Fruit fly (Drosophila melanogaster) whole organism, embryonic: ENCODE results near the gene SrpRbeta.

ENCODE experiments used
- Asciz ChIP-seq: fragments of 200-800 bp; sonication (Bioruptor generic); optimal IDR thresholded peaks from 2 replicates; lab custom pipeline; 2017; ENCODE audit warnings: missing biosample characterization, mild to moderate bottlenecking, missing genetic modification characterization, missing genetic modification reagents
- Atf6 ChIP-seq: fragments of 200-800 bp; sonication (Bioruptor generic); IDR thresholded peaks from 2 replicates; pipeline ENCODE4 v1.3.6; 2022; ENCODE audit warnings: missing biosample characterization, missing genetic modification characterization
- B-H2 ChIP-seq: fragments of 200-800 bp; sonication (Bioruptor generic); optimal IDR thresholded peaks from 2 replicates; lab custom pipeline; 2018; ENCODE audit warnings: missing biosample characterization, mild to moderate bottlenecking, missing genetic modification characterization
- BEAF-32 ChIP-seq: fragments of 200-800 bp; sonication (Bioruptor generic); optimal IDR thresholded peaks from 3 replicates; lab custom pipeline; 2017; ENCODE audit warnings: missing biosample characterization, missing genetic modification characterization, mild to moderate bottlenecking, moderate library complexity, missing genetic modification reagents
- Bgb ChIP-seq: fragments of 200-800 bp; sonication (Bioruptor generic); IDR thresholded peaks from 2 replicates; pipeline ENCODE4 v1.3.6; 2022; ENCODE audit warnings: missing biosample characterization, missing genetic modification characterization; ENCODE audit not compliant: partially characterized antibody
- Blimp-1 ChIP-seq: fragments of 200-800 bp; sonication (Bioruptor generic); optimal IDR thresholded peaks from 3 replicates; lab custom pipeline; 2018; ENCODE audit warnings: missing biosample characterization, missing genetic modification characterization, mild to moderate bottlenecking, moderate library complexity, missing genetic modification reagents
- CG10267 ChIP-seq: fragments of 200-800 bp; sonication (Bioruptor generic); optimal IDR thresholded peaks from 2 replicates; lab custom pipeline; 2018; ENCODE audit warnings: missing biosample characterization, mild to moderate bottlenecking, missing genetic modification characterization, moderate library complexity
- CG13287 ChIP-seq: fragments of 200-800 bp; sonication (Bioruptor generic); IDR thresholded peaks from 2 replicates; pipeline ENCODE4 v1.3.6; 2022; ENCODE audit warnings: missing biosample characterization, missing genetic modification characterization; ENCODE audit not compliant: partially characterized antibody
- CG13624 ChIP-seq: fragments of 200-800 bp; sonication (Bioruptor generic); optimal IDR thresholded peaks from 2 replicates; lab custom pipeline; 2016; ENCODE audit warnings: missing biosample characterization, missing genetic modification characterization
- CG15479 ChIP-seq: fragments of 200-800 bp; sonication (Bioruptor generic); optimal IDR thresholded peaks from 3 replicates; lab custom pipeline; 2019; ENCODE audit warnings: missing biosample characterization, mild to moderate bottlenecking, missing genetic modification characterization, moderate library complexity
- CG15696 ChIP-seq: fragments of 200-800 bp; sonication (Bioruptor generic); optimal IDR thresholded peaks from 2 replicates; lab custom pipeline; 2019; ENCODE audit warnings: missing biosample characterization, mild to moderate bottlenecking, missing genetic modification characterization, moderate library complexity
- CG1603 ChIP-seq: fragments of 200-800 bp; sonication (Bioruptor generic); optimal IDR thresholded peaks from 2 replicates; lab custom pipeline; 2019; ENCODE audit warnings: missing biosample characterization, mild to moderate bottlenecking, missing genetic modification characterization, moderate library complexity
- CG16813 ChIP-seq: fragments of 200-800 bp; sonication (Bioruptor generic); IDR thresholded peaks from 3 replicates; pipeline ENCODE4 v1.3.6; 2022; ENCODE audit warnings: missing biosample characterization, missing genetic modification characterization; ENCODE audit not compliant: partially characterized antibody
- CG17361 ChIP-seq: fragments of 200-800 bp; sonication (Bioruptor generic); IDR thresholded peaks from 3 replicates; pipeline ENCODE4 v1.3.6; 2022; ENCODE audit warnings: missing biosample characterization, missing genetic modification characterization
- CG18262 ChIP-seq: fragments of 200-800 bp; optimal IDR thresholded peaks from 3 replicates; lab custom pipeline; 2019; ENCODE audit warnings: missing biosample characterization, mild to moderate bottlenecking, missing genetic modification characterization, moderate library complexity
- CG2116 ChIP-seq: fragments of 200-800 bp; sonication (Bioruptor generic); optimal IDR thresholded peaks from 3 replicates; lab custom pipeline; 2018; ENCODE audit warnings: missing biosample characterization, mild to moderate bottlenecking, missing genetic modification characterization
- CG2678 ChIP-seq: fragments of 200-800 bp; sonication (Bioruptor generic); optimal IDR thresholded peaks from 3 replicates; lab custom pipeline; 2019; ENCODE audit warnings: missing biosample characterization, mild to moderate bottlenecking, missing genetic modification characterization, moderate library complexity
- CG31388 ChIP-seq: fragments of 200-800 bp; sonication (Bioruptor generic); optimal IDR thresholded peaks from 2 replicates; lab custom pipeline; 2016; ENCODE audit warnings: missing biosample characterization, missing genetic modification characterization
- CG3995 ChIP-seq: fragments of 200-800 bp; sonication (Bioruptor generic); optimal IDR thresholded peaks from 3 replicates; lab custom pipeline; 2016; ENCODE audit warnings: missing biosample characterization, missing genetic modification characterization
- CG6175 ChIP-seq: fragments of 200-800 bp; sonication (Bioruptor generic); IDR thresholded peaks from 3 replicates; pipeline ENCODE4 v1.3.6; 2022; ENCODE audit warnings: missing biosample characterization, missing genetic modification characterization
- CG6791 ChIP-seq: fragments of 200-800 bp; sonication (Bioruptor generic); IDR thresholded peaks from 3 replicates; pipeline ENCODE4 v1.3.6; 2022; ENCODE audit warnings: missing biosample characterization, missing genetic modification characterization; ENCODE audit not compliant: partially characterized antibody
- CG7928 ChIP-seq: fragments of 200-800 bp; sonication (Bioruptor generic); optimal IDR thresholded peaks from 2 replicates; lab custom pipeline; 2017; ENCODE audit warnings: missing biosample characterization, mild to moderate bottlenecking, missing genetic modification characterization
- CG8281 ChIP-seq: fragments of 200-800 bp; sonication (Bioruptor generic); optimal IDR thresholded peaks from 2 replicates; lab custom pipeline; 2018; ENCODE audit warnings: missing biosample characterization, mild to moderate bottlenecking, missing genetic modification characterization, moderate library complexity
- CoRest ChIP-seq: fragments of 200-800 bp; sonication (Bioruptor generic); optimal IDR thresholded peaks from 3 replicates; lab custom pipeline; 2018; ENCODE audit warnings: missing biosample characterization, mild to moderate bottlenecking, missing genetic modification characterization, moderate library complexity
- Dek ChIP-seq: fragments of 200-800 bp; sonication (Bioruptor generic); optimal IDR thresholded peaks from 3 replicates; lab custom pipeline; 2019; ENCODE audit warnings: missing biosample characterization, mild to moderate bottlenecking, missing genetic modification characterization, moderate library complexity
- Dll ChIP-seq: fragments of 200-800 bp; sonication (Bioruptor generic); IDR thresholded peaks from 4 replicates; pipeline ENCODE4 v1.3.6; 2022; ENCODE audit warnings: missing biosample characterization, missing genetic modification characterization; ENCODE audit not compliant: partially characterized antibody
- Dref ChIP-seq: fragments of 200-800 bp; sonication (Bioruptor generic); IDR thresholded peaks from 2 replicates; pipeline ENCODE4 v1.3.6; 2022; ENCODE audit warnings: missing biosample characterization, missing genetic modification characterization
- E2f1 ChIP-seq: fragments of 200-800 bp; sonication (Bioruptor generic); IDR thresholded peaks from 2 replicates; pipeline ENCODE4 v1.3.6; 2022; ENCODE audit warnings: missing biosample characterization, missing genetic modification characterization
- Eip74EF ChIP-seq, 2 experiments: fragments of 200-800 bp in 1 of 2; fragments of >200 bp in 1 of 2; sonication (Bioruptor generic) in 1 of 2; optimal IDR thresholded peaks; 2 replicates each; lab custom pipeline; 2017 to 2019; ENCODE audit warnings: missing biosample characterization in 2 of 2, missing genetic modification characterization in 2 of 2, mild to moderate bottlenecking in 1 of 2, moderate library complexity in 1 of 2
- Lhr ChIP-seq: fragments of 200-800 bp; sonication (Bioruptor generic); optimal IDR thresholded peaks from 3 replicates; lab custom pipeline; 2017; ENCODE audit warnings: mild to moderate bottlenecking, missing biosample characterization, missing genetic modification reagents, missing genetic modification characterization
- MBD-R2 ChIP-seq: fragments of 200-800 bp; sonication (Bioruptor generic); IDR thresholded peaks from 2 replicates; pipeline ENCODE4 v1.3.6; 2022; ENCODE audit warnings: missing biosample characterization, missing genetic modification characterization
- PHDP ChIP-seq: fragments of 200-800 bp; sonication (Bioruptor generic); optimal IDR thresholded peaks from 3 replicates; lab custom pipeline; 2018; ENCODE audit warnings: missing biosample characterization, mild to moderate bottlenecking, missing genetic modification characterization, moderate library complexity
- Ptx1 ChIP-seq: fragments of 200-800 bp; sonication (Bioruptor generic); IDR thresholded peaks from 2 replicates; pipeline ENCODE4 v1.3.6; 2022; ENCODE audit warnings: missing biosample characterization, missing genetic modification characterization
- Rfx ChIP-seq: fragments of 200-800 bp; sonication (Bioruptor generic); IDR thresholded peaks from 2 replicates; pipeline ENCODE4 v1.3.6; 2022; ENCODE audit warnings: missing biosample characterization, missing genetic modification characterization
- Sry-δ ChIP-seq: fragments of 200-800 bp; sonication (Bioruptor generic); optimal IDR thresholded peaks from 2 replicates; lab custom pipeline; 2016; ENCODE audit warnings: missing biosample characterization, missing genetic modification characterization
- ab ChIP-seq: fragments of 200-800 bp; sonication (Bioruptor generic); optimal IDR thresholded peaks from 2 replicates; lab custom pipeline; 2016; ENCODE audit warnings: missing biosample characterization, missing genetic modification characterization
- bbx ChIP-seq: fragments of 200-800 bp; sonication (Bioruptor generic); IDR thresholded peaks from 2 replicates; pipeline ENCODE4 v1.3.6; 2022; ENCODE audit warnings: missing biosample characterization, missing genetic modification characterization; ENCODE audit not compliant: partially characterized antibody
- bigmax ChIP-seq: fragments of 200-800 bp; sonication (Bioruptor generic); optimal IDR thresholded peaks from 2 replicates; lab custom pipeline; 2018; ENCODE audit warnings: missing biosample characterization, mild to moderate bottlenecking, missing genetic modification characterization
- gcm2 ChIP-seq: fragments of 200-800 bp; sonication (Bioruptor generic); optimal IDR thresholded peaks from 2 replicates; lab custom pipeline; 2016; ENCODE audit warnings: missing biosample characterization, missing genetic modification characterization
- mirr ChIP-seq: fragments of 200-800 bp; sonication (Bioruptor generic); optimal IDR thresholded peaks from 3 replicates; lab custom pipeline; 2018; ENCODE audit warnings: missing biosample characterization, mild to moderate bottlenecking, missing genetic modification characterization
- nmo ChIP-seq: fragments of 200-800 bp; sonication (Bioruptor generic); optimal IDR thresholded peaks from 2 replicates; lab custom pipeline; 2018; ENCODE audit warnings: missing biosample characterization, mild to moderate bottlenecking, missing genetic modification characterization, moderate library complexity
- pan ChIP-seq, 4 experiments: fragments of >200 bp in 3 of 4; fragments of 200-800 bp in 1 of 4; sonication (Bioruptor generic) in 1 of 4; optimal IDR thresholded peaks in 3 of 4; IDR thresholded peaks in 1 of 4; 2 replicates each; pipeline versions ENCODE4 v1.3.6 to Lab custom; 2017 to 2022; ENCODE audit warnings: missing biosample characterization in 2 of 4, missing genetic modification characterization in 2 of 4, mixed read lengths in 1 of 4
- phol ChIP-seq: fragments of 200-800 bp; sonication (Bioruptor generic); optimal IDR thresholded peaks from 3 replicates; lab custom pipeline; 2018; ENCODE audit warnings: missing biosample characterization, mild to moderate bottlenecking, missing genetic modification characterization, moderate library complexity
- pzg ChIP-seq: fragments of 200-800 bp; sonication (Bioruptor generic); optimal IDR thresholded peaks from 3 replicates; lab custom pipeline; 2018; ENCODE audit warnings: missing biosample characterization, mild to moderate bottlenecking, missing genetic modification characterization, moderate library complexity
- repo ChIP-seq: fragments of 200-800 bp; sonication (Bioruptor generic); optimal IDR thresholded peaks from 2 replicates; lab custom pipeline; 2016; ENCODE audit warnings: missing biosample characterization, missing genetic modification characterization
- shn ChIP-seq: fragments of 200-800 bp; sonication (Bioruptor generic); optimal IDR thresholded peaks from 3 replicates; lab custom pipeline; 2016; ENCODE audit warnings: missing biosample characterization, missing genetic modification characterization
- yki ChIP-seq: fragments of >200 bp; optimal IDR thresholded peaks from 3 replicates; lab custom pipeline; 2018
- zen2 ChIP-seq: fragments of 200-800 bp; sonication (Bioruptor generic); IDR thresholded peaks from 3 replicates; pipeline ENCODE4 v1.3.6; 2022; ENCODE audit warnings: missing biosample characterization, missing genetic modification characterization; ENCODE audit not compliant: partially characterized antibody

Gene SrpRbeta

dm6 chr3L:8718602-8719001, 1.4 kb downstream of the SrpRbeta start (continued):
- peak; percentile 65 for TF ChIP-seq CG10267 (tag; lab: Kevin White, UChicago)
- peak; percentile 29 for TF ChIP-seq Lhr
- TF ChIP-seq Dek (tag; lab: Kevin White, UChicago) = peak; percentile 53
- peak; percentile 7 for TF ChIP-seq CG13624 (GFP tag; lab: Kevin White, UChicago)
- TF ChIP-seq CG6791 = peak; percentile 78
- peak; percentile 18 for TF ChIP-seq nmo (GFP tag; lab: Kevin White, UChicago)
- TF ChIP-seq CG15696 (tag; lab: Kevin White, UChicago) = peak; percentile 7
- no peak for TF ChIP-seq ab (GFP tag; lab: Kevin White, UChicago)
- TF ChIP-seq CoRest (tag; lab: Kevin White, UChicago) = peak; percentile 8
- no peak for TF ChIP-seq CG6175 (GFP tag; lab: Robert Waterston, UW)
- peak; percentile 18 for TF ChIP-seq CG2678 (tag; lab: Kevin White, UChicago)
- TF ChIP-seq zen2 (GFP tag; lab: Robert Waterston, UW) = no peak; the same call in 2 of the 3 replicates
- TF ChIP-seq yki (lab: Kevin White, UChicago) = no peak
- peak; percentile 75 for TF ChIP-seq Dll (GFP tag; lab: Robert Waterston, UW)
- TF ChIP-seq bbx = peak; percentile 82
- no peak for TF ChIP-seq mirr (GFP tag; lab: Kevin White, UChicago)
- TF ChIP-seq CG16813 = peak; percentile 75
- peak; percentile 45 for TF ChIP-seq CG3995
- TF ChIP-seq BEAF-32 (GFP tag; lab: Kevin White, UChicago) = peak; percentile 76
- TF ChIP-seq CG31388 (GFP tag; lab: Kevin White, UChicago) = no peak
- no peak for TF ChIP-seq repo (GFP tag; lab: Kevin White, UChicago)
- TF ChIP-seq Sry-δ (GFP tag; lab: Kevin White, UChicago) = peak; percentile 66
- peak; percentile 60 for TF ChIP-seq CG1603 (tag; lab: Kevin White, UChicago)
- peak; percentile 84 for TF ChIP-seq CG13287 (GFP tag; lab: Robert Waterston, UW)
- no peak for TF ChIP-seq CG15479 (GFP tag; lab: Kevin White, UChicago)
- peak; percentile 75 for TF ChIP-seq E2f1 (GFP tag; lab: Robert Waterston, UW)
- peak; percentile 30; the same call in 1 of the 3 replicates for TF ChIP-seq CG17361 (GFP tag; lab: Robert Waterston, UW)
- TF ChIP-seq Bgb (GFP tag; lab: Robert Waterston, UW) = peak; percentile 91
- TF ChIP-seq phol (tag; lab: Kevin White, UChicago) = peak; percentile 46
- no peak for TF ChIP-seq shn
- peak; percentile 20 for TF ChIP-seq bigmax (GFP tag; lab: Kevin White, UChicago)
- peak; percentile 28; the same call in 1 of the 2 replicates for TF ChIP-seq MBD-R2 (GFP tag; lab: Robert Waterston, UW)
- peak; percentile 2 for TF ChIP-seq PHDP
- TF ChIP-seq Asciz (GFP tag; lab: Kevin White, UChicago) = no peak
- TF ChIP-seq Dref (GFP tag; lab: Robert Waterston, UW) = peak; percentile 91
- TF ChIP-seq Eip74EF (GFP tag; optimal IDR thresholded peaks at IDR 0.05; lab: Kevin White, UChicago) = no peak
- TF ChIP-seq Rfx (GFP tag; lab: Robert Waterston, UW) = 0 out of 2 replicates have a peak, but pooled peaks have one; percentile 30
- TF ChIP-seq CG8281 (tag; lab: Kevin White, UChicago) = no peak
- TF ChIP-seq Atf6 (GFP tag; lab: Robert Waterston, UW) = peak; percentile 15; the same call in 1 of the 2 replicates
- peak; percentile 25 for TF ChIP-seq B-H2 (GFP tag; lab: Kevin White, UChicago)
- no peak for TF ChIP-seq gcm2 (GFP tag; lab: Kevin White, UChicago)
- TF ChIP-seq Ptx1 (GFP tag; lab: Robert Waterston, UW) = 0 out of 2 replicates have a peak, but pooled peaks have one; percentile 19
- peak; percentile 11 for TF ChIP-seq Blimp-1 (GFP tag; lab: Kevin White, UChicago)
- TF ChIP-seq pan (optimal IDR thresholded peaks at IDR 0.05; lab: Kevin White, UChicago) = no peak
- no peak for TF ChIP-seq pan (GFP tag; optimal IDR thresholded peaks at IDR 0.05 in 1 of 2, IDR thresholded peaks at IDR 0.05 in 1 of 2)
- peak; percentile 70 for TF ChIP-seq pzg (GFP tag; lab: Kevin White, UChicago)
- TF ChIP-seq CG7928 (GFP tag; lab: Kevin White, UChicago) = no peak
- peak; percentile 87 for TF ChIP-seq CG2116
- TF ChIP-seq CG18262 (tag; lab: Kevin White, UChicago) = peak; percentile 19
